ENCODE assay signal across 4 worm cellular contexts in the genomic region with DNA sequence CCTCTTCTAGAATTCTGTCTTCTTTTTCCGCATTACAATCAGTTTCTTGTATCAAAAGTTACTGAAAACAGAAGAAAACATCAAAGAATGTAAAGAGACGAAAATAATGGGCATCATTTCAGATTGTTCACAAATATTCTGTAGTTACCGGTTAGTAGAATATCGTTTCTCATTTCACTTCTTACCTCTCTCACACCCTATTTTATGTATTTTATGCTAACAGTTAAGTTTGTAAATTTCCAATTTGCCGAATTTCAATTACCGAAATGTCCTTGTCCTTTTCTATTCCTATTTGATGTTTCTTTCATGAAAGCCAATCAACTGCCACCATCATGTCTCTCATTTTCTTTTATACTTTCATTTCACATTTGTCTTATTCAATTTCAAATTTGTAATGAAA.
TF ChIP-seq lines count a peak whose summit lies in the region.

No protein-coding gene starts in this region.

TF ChIP-seq in whole organism, L1 larva, 84 proteins besides CTCF, POLR2A, EP300 and RAD21:
- TF ChIP-seq nhr-85 (tag; lab: Kevin White, UChicago) (peak; percentile 64), ztf-11 (tag; optimal IDR thresholded peaks at IDR 0.05; lab: Kevin White, UChicago) (no peak)

TF ChIP-seq in whole organism, L2 larva, 48 proteins besides CTCF, POLR2A, EP300 and RAD21:
- TF ChIP-seq nhr-77 (tag; optimal IDR thresholded peaks at IDR 0.05; lab: Kevin White, UChicago) (no peak), elt-3 (tag; optimal IDR thresholded peaks at IDR 0.05; lab: Kevin White, UChicago) (no peak), ceh-82 (tag; optimal IDR thresholded peaks at IDR 0.05; lab: Kevin White, UChicago) (no peak), nhr-12 (tag; optimal IDR thresholded peaks at IDR 0.05; lab: Kevin White, UChicago) (no peak), alr-1 (tag; optimal IDR thresholded peaks at IDR 0.05; lab: Kevin White, UChicago) (no peak), sma-3 (GFP tag; optimal IDR thresholded peaks at IDR 0.05; lab: Kevin White, UChicago) (peak; percentile 16), blmp-1 (tag; optimal IDR thresholded peaks at IDR 0.05; lab: Kevin White, UChicago; ENCODE audit: insufficient read depth) (peak; percentile 25), elt-1 (tag; optimal IDR thresholded peaks at IDR 0.05; lab: Kevin White, UChicago) (no peak), peb-1 (tag; optimal IDR thresholded peaks at IDR 0.05; lab: Kevin White, UChicago) (no peak), sem-4 (tag; optimal IDR thresholded peaks at IDR 0.05; lab: Kevin White, UChicago) (no peak), mab-5 (tag; optimal IDR thresholded peaks at IDR 0.05; lab: Kevin White, UChicago) (no peak), R02D3.7 (tag; optimal IDR thresholded peaks at IDR 0.05; lab: Kevin White, UChicago) (no peak), nhr-10 (tag; optimal IDR thresholded peaks at IDR 0.05; lab: Kevin White, UChicago) (no peak), nhr-237 (tag; optimal IDR thresholded peaks at IDR 0.05; lab: Kevin White, UChicago) (no peak), lsy-2 (tag; optimal IDR thresholded peaks at IDR 0.05; lab: Kevin White, UChicago) (no peak), ztf-1 (GFP tag; conservative IDR thresholded peaks at IDR 0.05; lab: Robert Waterston, UW) (no peak), egl-27 (tag; optimal IDR thresholded peaks at IDR 0.05; lab: Kevin White, UChicago) (no peak), ama-1 (optimal IDR thresholded peaks at IDR 0.05; lab: Kevin White, UChicago) (no peak), nhr-25 (tag; optimal IDR thresholded peaks at IDR 0.05; lab: Kevin White, UChicago) (peak; percentile 76), nhr-23 (tag; optimal IDR thresholded peaks at IDR 0.05; lab: Kevin White, UChicago) (no peak), unc-39 (tag; optimal IDR thresholded peaks at IDR 0.05; lab: Kevin White, UChicago) (no peak), Y55F3AM.14 (GFP tag; optimal IDR thresholded peaks at IDR 0.05; lab: Kevin White, UChicago) (no peak), ceh-16 (tag; optimal IDR thresholded peaks at IDR 0.05; lab: Kevin White, UChicago) (no peak), mbf-1 (tag; optimal IDR thresholded peaks at IDR 0.05; lab: Kevin White, UChicago) (no peak)

TF ChIP-seq in whole organism, L3 larva, 47 proteins besides CTCF, POLR2A, EP300 and RAD21:
- no peak for TF ChIP-seq fos-1 (tag; optimal IDR thresholded peaks at IDR 0.05; lab: Kevin White, UChicago)
- peak; percentile 61 for TF ChIP-seq nhr-25 (tag; optimal IDR thresholded peaks at IDR 0.05; lab: Kevin White, UChicago)

TF ChIP-seq in whole organism, L4 larva, 104 proteins besides CTCF, POLR2A, EP300 and RAD21:
- TF ChIP-seq jun-1 (tag; optimal IDR thresholded peaks at IDR 0.05; lab: Kevin White, UChicago) (no peak), T20F7.1 (GFP tag; optimal IDR thresholded peaks at IDR 0.05; lab: Kevin White, UChicago) (peak; percentile 6), unc-62 (GFP tag; optimal IDR thresholded peaks at IDR 0.05 in 1 of 2; lab: Kevin White, UChicago) (peak in 1 of 2 experiments; percentile 66), unc-62 (tag; optimal IDR thresholded peaks at IDR 0.05; lab: Kevin White, UChicago) (no peak), nhr-28 (tag; optimal IDR thresholded peaks at IDR 0.05; lab: Kevin White, UChicago) (no peak), T26A8.4 (GFP tag; IDR thresholded peaks at IDR 0.05; lab: Robert Waterston, UW) (peak; percentile 62; the same call in 1 of the 2 replicates), cey-2 (tag; optimal IDR thresholded peaks at IDR 0.05; lab: Kevin White, UChicago; ENCODE audit: borderline replicate concordance, insufficient read depth) (peak; percentile 4), lin-29 (GFP tag; IDR thresholded peaks at IDR 0.05; lab: Robert Waterston, UW) (no peak), fos-1 (tag; optimal IDR thresholded peaks at IDR 0.05; lab: Kevin White, UChicago) (no peak)
